4 fruit fly cellular contexts compared by ENCODE assay signal in the genomic region with DNA sequence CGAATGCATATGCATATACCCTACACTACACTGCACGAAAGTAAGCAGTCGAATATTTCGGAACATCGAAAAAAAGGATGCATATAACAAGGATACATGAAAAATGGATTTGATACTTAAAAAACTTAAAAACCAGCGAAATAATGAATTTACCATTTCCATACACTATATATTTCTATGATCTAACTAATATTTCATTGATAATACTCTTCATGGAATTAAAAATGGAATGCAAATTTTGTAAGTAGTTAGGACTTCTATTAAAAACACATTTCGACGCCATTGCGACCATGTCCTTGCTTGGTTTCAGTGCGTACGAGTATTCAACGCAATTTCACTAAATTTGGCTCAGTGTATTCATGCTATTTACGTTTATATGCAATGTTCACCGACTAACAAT.
A peak's percentile ranks its signal among the peaks of the same experiment; 100 is the strongest.
TF ChIP-seq lines count a peak whose summit lies in the region.

No protein-coding gene starts in this region.

- TF ChIP-seq CTCF in whole organism, embryonic (GFP tag; optimal IDR thresholded peaks at IDR 0.05; lab: Kevin White, UChicago), result no peak

TF ChIP-seq in whole organism, embryonic, 481 proteins besides CTCF, POLR2A, EP300 and RAD21 (continues in another document):
- TF ChIP-seq vfl (GFP tag; optimal IDR thresholded peaks at IDR 0.05; lab: Kevin White, UChicago), result no peak
- TF ChIP-seq Ada2b (GFP tag; IDR thresholded peaks at IDR 0.05; lab: Robert Waterston, UW), result no peak
- TF ChIP-seq eve (GFP tag; optimal IDR thresholded peaks at IDR 0.05; lab: Kevin White, UChicago), result peak in 1 of 2 experiments; percentile 51
- TF ChIP-seq Blimp-1 (GFP tag; optimal IDR thresholded peaks at IDR 0.05; lab: Kevin White, UChicago), result peak; percentile 10
- no peak for TF ChIP-seq CG1603 (tag; optimal IDR thresholded peaks at IDR 0.05; lab: Kevin White, UChicago)
- no peak for TF ChIP-seq crc (GFP tag; optimal IDR thresholded peaks at IDR 0.05; lab: Kevin White, UChicago)
- TF ChIP-seq sens (GFP tag; lab: Kevin White, UChicago), result peak; percentile 20
- no peak for TF ChIP-seq CG13123 (GFP tag; optimal IDR thresholded peaks at IDR 0.05; lab: Kevin White, UChicago)
- TF ChIP-seq CG14050 (GFP tag; IDR thresholded peaks at IDR 0.05; lab: Robert Waterston, UW), result no peak
- no peak for TF ChIP-seq CG34376 (GFP tag; optimal IDR thresholded peaks at IDR 0.05; lab: Kevin White, UChicago)
- TF ChIP-seq CG4328 (GFP tag; optimal IDR thresholded peaks at IDR 0.05; lab: Kevin White, UChicago), result no peak
- peak; percentile 4 for TF ChIP-seq dmrt99B (tag; optimal IDR thresholded peaks at IDR 0.05; lab: Kevin White, UChicago)
- TF ChIP-seq bsh (GFP tag; optimal IDR thresholded peaks at IDR 0.05; lab: Kevin White, UChicago), result peak in 1 of 2 experiments; percentile 18
- TF ChIP-seq BEAF-32 (GFP tag; optimal IDR thresholded peaks at IDR 0.05; lab: Kevin White, UChicago), result no peak
- TF ChIP-seq CG11696 (GFP tag; IDR thresholded peaks at IDR 0.05; lab: Robert Waterston, UW), result no peak
- no peak for TF ChIP-seq HmgD (GFP tag; optimal IDR thresholded peaks at IDR 0.05; lab: Kevin White, UChicago)
- no peak for TF ChIP-seq sug (tag; optimal IDR thresholded peaks at IDR 0.05; lab: Kevin White, UChicago)
- no peak for TF ChIP-seq HmgZ (tag; optimal IDR thresholded peaks at IDR 0.05; lab: Kevin White, UChicago)
- no peak for TF ChIP-seq bbx (GFP tag; IDR thresholded peaks at IDR 0.05; lab: Robert Waterston, UW; ENCODE audit: partially characterized antibody)
- TF ChIP-seq sr (GFP tag; IDR thresholded peaks at IDR 0.05; lab: Robert Waterston, UW), result no peak
- peak; percentile 60 for TF ChIP-seq Ets65A (GFP tag; lab: Kevin White, UChicago)
- TF ChIP-seq unc-4 (GFP tag; IDR thresholded peaks at IDR 0.05; lab: Robert Waterston, UW; ENCODE audit: partially characterized antibody), result no peak

TF ChIP-seq in whole organism, prepupa, 60 proteins besides CTCF, POLR2A, EP300 and RAD21 (continues in another document):
- peak; percentile 58 for TF ChIP-seq esn (GFP tag; optimal IDR thresholded peaks at IDR 0.05; lab: Kevin White, UChicago)
- TF ChIP-seq Met (GFP tag; optimal IDR thresholded peaks at IDR 0.05; lab: Kevin White, UChicago), result peak; percentile 49
- no peak for TF ChIP-seq CG6163 (GFP tag; IDR thresholded peaks at IDR 0.05; lab: Robert Waterston, UW)
- TF ChIP-seq acj6 (GFP tag; optimal IDR thresholded peaks at IDR 0.05; lab: Kevin White, UChicago), result peak; percentile 56
- peak; percentile 44 for TF ChIP-seq lz (GFP tag; optimal IDR thresholded peaks at IDR 0.05; lab: Kevin White, UChicago)
- peak; percentile 44 for TF ChIP-seq CG31627 (GFP tag; optimal IDR thresholded peaks at IDR 0.05; lab: Kevin White, UChicago)
- no peak for TF ChIP-seq fd85E (GFP tag; optimal IDR thresholded peaks at IDR 0.05; lab: Kevin White, UChicago)
- TF ChIP-seq dac (GFP tag; optimal IDR thresholded peaks at IDR 0.05; lab: Kevin White, UChicago), result no peak
- peak; percentile 27 for TF ChIP-seq dsx (GFP tag; optimal IDR thresholded peaks at IDR 0.05; lab: Kevin White, UChicago; ENCODE audit: poor library complexity, severe bottlenecking)
- no peak for TF ChIP-seq Blimp-1 (GFP tag; optimal IDR thresholded peaks at IDR 0.05; lab: Kevin White, UChicago)
- no peak for TF ChIP-seq fkh (GFP tag; optimal IDR thresholded peaks at IDR 0.05; lab: Kevin White, UChicago)
- TF ChIP-seq Sox102F (GFP tag; optimal IDR thresholded peaks at IDR 0.05; lab: Kevin White, UChicago), result peak; percentile 37
- peak; percentile 16 for TF ChIP-seq Sox15 (GFP tag; optimal IDR thresholded peaks at IDR 0.05; lab: Kevin White, UChicago)
- peak; percentile 32 for TF ChIP-seq CG6792 (GFP tag; optimal IDR thresholded peaks at IDR 0.05; lab: Kevin White, UChicago)
- TF ChIP-seq CG9139 (GFP tag; optimal IDR thresholded peaks at IDR 0.05; lab: Kevin White, UChicago), result no peak
- TF ChIP-seq pdm3 (GFP tag; optimal IDR thresholded peaks at IDR 0.05; lab: Kevin White, UChicago), result peak; percentile 55
- TF ChIP-seq CG11762 (GFP tag; optimal IDR thresholded peaks at IDR 0.05; lab: Kevin White, UChicago; ENCODE audit: insufficient read depth), result peak; percentile 19
- TF ChIP-seq ss (GFP tag; optimal IDR thresholded peaks at IDR 0.05; lab: Kevin White, UChicago), result peak in 1 of 2 experiments; percentile 50
- TF ChIP-seq CG6276 (GFP tag; optimal IDR thresholded peaks at IDR 0.05; lab: Kevin White, UChicago), result peak; percentile 29
- TF ChIP-seq Eip93F (GFP tag; optimal IDR thresholded peaks at IDR 0.05; lab: Kevin White, UChicago), result no peak
- peak; percentile 24 for TF ChIP-seq Smox (GFP tag; optimal IDR thresholded peaks at IDR 0.05; lab: Kevin White, UChicago)
- peak; percentile 26 for TF ChIP-seq CG7368 (GFP tag; optimal IDR thresholded peaks at IDR 0.05; lab: Kevin White, UChicago)

TF ChIP-seq in whole organism, pupa, 21 proteins besides CTCF, POLR2A, EP300 and RAD21:
- TF ChIP-seq CG12605 (GFP tag; IDR thresholded peaks at IDR 0.05; lab: Robert Waterston, UW) (no peak), CG10348 (GFP tag; IDR thresholded peaks at IDR 0.05; lab: Robert Waterston, UW) (no peak), CG8301 (tag; optimal IDR thresholded peaks at IDR 0.05; lab: Kevin White, UChicago) (peak; percentile 43), CG8159 (tag; optimal IDR thresholded peaks at IDR 0.05; lab: Kevin White, UChicago) (peak; percentile 69), Pif1A (GFP tag; optimal IDR thresholded peaks at IDR 0.05; lab: Kevin White, UChicago) (peak; percentile 42), EcR (GFP tag; optimal IDR thresholded peaks at IDR 0.05; lab: Kevin White, UChicago) (no peak), gl (tag; optimal IDR thresholded peaks at IDR 0.05; lab: Kevin White, UChicago) (no peak), CG17806 (tag; optimal IDR thresholded peaks at IDR 0.05; lab: Kevin White, UChicago) (peak; percentile 48), Pif1B (GFP tag; optimal IDR thresholded peaks at IDR 0.05; lab: Kevin White, UChicago) (peak; percentile 48), CG14655 (GFP tag; optimal IDR thresholded peaks at IDR 0.05; lab: Kevin White, UChicago) (peak; percentile 67), CG32121 (GFP tag; IDR thresholded peaks at IDR 0.05; lab: Robert Waterston, UW) (no peak), CG15710 (tag; optimal IDR thresholded peaks at IDR 0.05; lab: Kevin White, UChicago) (peak; percentile 57), Snoo (tag; optimal IDR thresholded peaks at IDR 0.05; lab: Kevin White, UChicago) (peak; percentile 15), CG9948 (tag; optimal IDR thresholded peaks at IDR 0.05; lab: Kevin White, UChicago) (peak; percentile 63), CG13204 (GFP tag; optimal IDR thresholded peaks at IDR 0.05; lab: Kevin White, UChicago) (no peak)
TF ChIP-seq in whole organism, pupa: peak in this region for 9.

TF ChIP-seq in whole organism, wandering third instar larva, 38 proteins besides CTCF, POLR2A, EP300 and RAD21:
- TF ChIP-seq Myc (optimal IDR thresholded peaks at IDR 0.05; lab: Kevin White, UChicago) (no peak), N (GFP tag; optimal IDR thresholded peaks at IDR 0.05; lab: Kevin White, UChicago) (no peak), h (GFP tag; optimal IDR thresholded peaks at IDR 0.05; lab: Kevin White, UChicago) (peak; percentile 19), fru (GFP tag; optimal IDR thresholded peaks at IDR 0.05; lab: Kevin White, UChicago) (peak; percentile 15), woc (GFP tag; optimal IDR thresholded peaks at IDR 0.05; lab: Kevin White, UChicago) (no peak), Mio (GFP tag; optimal IDR thresholded peaks at IDR 0.05; lab: Kevin White, UChicago) (no peak), rgr (GFP tag; optimal IDR thresholded peaks at IDR 0.05; lab: Kevin White, UChicago) (peak; percentile 11), dl (GFP tag; optimal IDR thresholded peaks at IDR 0.05; lab: Kevin White, UChicago; ENCODE audit: insufficient read depth in 1 of 2, partially characterized antibody in 2 of 2) (no peak), dmrt93B (GFP tag; optimal IDR thresholded peaks at IDR 0.05; lab: Kevin White, UChicago) (no peak), Dfd (GFP tag; optimal IDR thresholded peaks at IDR 0.05; lab: Kevin White, UChicago) (no peak), Abd-B (GFP tag; optimal IDR thresholded peaks at IDR 0.05; lab: Kevin White, UChicago) (no peak), psq (GFP tag; optimal IDR thresholded peaks at IDR 0.05; lab: Kevin White, UChicago) (no peak), CrebA (GFP tag; optimal IDR thresholded peaks at IDR 0.05; lab: Kevin White, UChicago; ENCODE audit: borderline replicate concordance) (no peak), sv (GFP tag; optimal IDR thresholded peaks at IDR 0.05; lab: Kevin White, UChicago) (no peak), jim (GFP tag; optimal IDR thresholded peaks at IDR 0.05; lab: Kevin White, UChicago) (no peak), CG32264 (GFP tag; optimal IDR thresholded peaks at IDR 0.05; lab: Kevin White, UChicago) (no peak), pan (optimal IDR thresholded peaks at IDR 0.05; lab: Kevin White, UChicago) (no peak), usp (GFP tag; optimal IDR thresholded peaks at IDR 0.05; lab: Kevin White, UChicago) (no peak), Hnf4 (GFP tag; optimal IDR thresholded peaks at IDR 0.05; lab: Kevin White, UChicago) (no peak), HLH106 (tag; optimal IDR thresholded peaks at IDR 0.05; lab: Kevin White, UChicago) (peak; percentile 21), foxo (GFP tag; optimal IDR thresholded peaks at IDR 0.05; lab: Kevin White, UChicago) (peak in 1 of 2 experiments; percentile 32), Jra (GFP tag; optimal IDR thresholded peaks at IDR 0.05; lab: Kevin White, UChicago) (no peak), br (GFP tag; optimal IDR thresholded peaks at IDR 0.05; lab: Kevin White, UChicago) (no peak), tai (GFP tag; optimal IDR thresholded peaks at IDR 0.05; lab: Kevin White, UChicago) (no peak), Rel (GFP tag; optimal IDR thresholded peaks at IDR 0.05; lab: Kevin White, UChicago) (no peak), Rel (tag; optimal IDR thresholded peaks at IDR 0.05; lab: Kevin White, UChicago) (no peak), Sp1 (GFP tag; optimal IDR thresholded peaks at IDR 0.05; lab: Kevin White, UChicago) (no peak), CG9705 (GFP tag; optimal IDR thresholded peaks at IDR 0.05; lab: Kevin White, UChicago) (no peak), sage (GFP tag; optimal IDR thresholded peaks at IDR 0.05; lab: Kevin White, UChicago) (no peak), lola (GFP tag; optimal IDR thresholded peaks at IDR 0.05; lab: Kevin White, UChicago) (no peak)

Comparison
In these comparisons a context has a peak if more than half of its experiments do, and no peak if none do; other contexts are left out.
1. Of the 7 proteins assayed by ChIP-seq in both whole organism, embryonic and whole organism, prepupa: peak only in whole organism, embryonic: Blimp-1; only in whole organism, prepupa: Gug, Hr39 and Sox102F; in both: none; in neither: 3.